Worm (Caenorhabditis elegans) whole organism, L2 larva: ENCODE results near the gene Y82E9BR.18.

ENCODE experiments used
- snpc-4 ChIP-seq: fragments of 150-350 bp; optimal IDR thresholded peaks from 2 replicates; lab custom pipeline; 2014; ENCODE audit warnings: missing biosample characterization, missing genetic modification characterization
- zag-1 ChIP-seq: fragments of 150-350 bp; optimal IDR thresholded peaks from 2 replicates; lab custom pipeline; 2014; ENCODE audit warnings: missing biosample characterization, missing genetic modification characterization
- ztf-11 ChIP-seq: sonication (generic microtip); optimal IDR thresholded peaks from 2 replicates; lab custom pipeline; 2017; ENCODE audit warnings: missing biosample characterization, missing genetic modification characterization

ce11 chrIII:1495863-1496445 is 12.6 kb upstream of the Y82E9BR.18 start, which contains the start of the genes ave-1 and M01G5.1:
- no peak for TF ChIP-seq zag-1
- TF ChIP-seq ztf-11 (tag; lab: Kevin White, UChicago): no peak
- TF ChIP-seq snpc-4 (tag; lab: Kevin White, UChicago): no peak
